Worm (Caenorhabditis elegans): ENCODE data around the gene nhr-281.

DNA sequence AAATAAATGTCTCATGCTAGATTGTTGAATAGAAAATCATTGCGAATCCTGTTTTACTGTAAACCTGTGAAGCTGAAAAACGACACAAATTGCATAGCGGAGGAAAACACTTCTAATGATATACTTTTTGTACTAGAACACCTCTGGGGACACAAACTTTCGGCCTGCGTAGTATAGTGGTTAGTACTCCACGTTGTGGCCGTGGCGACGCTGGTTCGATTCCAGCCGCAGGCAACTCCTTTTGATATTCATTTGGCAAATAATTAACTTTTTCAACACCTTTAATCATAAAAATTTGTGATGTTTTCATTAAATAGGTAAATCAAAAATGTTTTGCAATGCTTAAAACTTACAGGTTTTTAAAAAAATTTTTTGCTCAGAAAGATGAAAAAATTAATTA, 21.6 kb upstream of the nhr-281 start:
- TF ChIP-seq nhr-11 (tag; optimal IDR thresholded peaks at IDR 0.05) (no peak), nhr-28 (tag; optimal IDR thresholded peaks at IDR 0.05) (no peak)

Measured in whole organism, L3 larva.